Worm (Caenorhabditis elegans): ENCODE measurements around the gene R02D5.10.
A peak's percentile ranks its signal among the peaks of the same experiment; 100 is the strongest.

The R02D5.10 gene

DNA sequence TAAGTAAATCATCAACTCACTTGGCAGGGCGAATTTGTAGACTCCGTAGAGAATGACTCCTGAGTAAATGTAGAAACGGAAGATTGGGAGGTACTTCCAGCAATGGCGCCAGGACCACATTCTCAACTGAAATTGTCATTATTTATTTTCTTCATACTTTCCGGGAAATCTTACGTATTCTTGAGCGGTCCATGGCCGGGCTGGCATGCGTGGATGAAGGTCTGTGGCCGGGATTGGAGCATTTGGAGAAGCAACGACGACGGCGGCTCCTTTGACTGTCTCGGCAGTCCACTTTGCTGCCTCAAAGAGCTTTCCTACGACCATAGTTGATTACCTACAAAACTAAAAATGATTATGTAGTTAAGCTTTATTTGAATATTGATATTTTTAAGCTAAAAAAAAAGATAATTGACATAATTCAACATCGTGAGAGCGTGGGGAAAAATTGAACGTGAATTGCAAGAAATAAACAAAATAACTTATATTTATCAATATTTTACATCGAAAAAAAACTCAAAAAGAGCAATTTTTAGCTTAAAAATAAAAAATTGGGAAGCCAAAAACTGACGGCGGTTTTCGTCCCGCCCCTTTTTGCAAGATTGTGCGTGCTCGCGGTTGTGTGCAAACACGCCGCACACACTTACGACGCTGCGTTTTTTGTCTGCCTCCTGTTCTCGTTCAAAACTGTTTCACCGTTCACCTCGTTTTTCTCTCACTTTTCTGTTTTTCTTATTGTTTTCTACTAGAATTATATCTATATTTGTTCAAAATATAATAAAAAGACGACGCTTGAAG, 41.9 kb downstream of the R02D5.10 start, which contains the start of gene ril-1:
Gene ril-1 (minus strand): TSS at position 342 of the 795 bp plus-strand sequence.
- no peak for TF ChIP-seq bed-2 (GFP tag; IDR thresholded peaks at IDR 0.05)
- no peak for TF ChIP-seq cebp-2 (GFP tag; IDR thresholded peaks at IDR 0.05)
- no peak for TF ChIP-seq sea-2 (GFP tag; IDR thresholded peaks at IDR 0.05)
- 0 out of 2 replicates have a peak, but pooled peaks have one; percentile 24 for TF ChIP-seq rcor-1 (GFP tag; IDR thresholded peaks at IDR 0.05)
- peak; percentile 52; the same call in 1 of the 2 replicates for TF ChIP-seq lin-26 (GFP tag; IDR thresholded peaks at IDR 0.05)
- no peak for TF ChIP-seq aptf-3 (GFP tag; IDR thresholded peaks at IDR 0.05)
- TF ChIP-seq zim-3 (tag; optimal IDR thresholded peaks at IDR 0.05) = no peak
- no peak for TF ChIP-seq die-1 (tag; optimal IDR thresholded peaks at IDR 0.05)
- peak in 1 of 3 experiments; percentile 38 for TF ChIP-seq lin-35 (GFP tag; optimal IDR thresholded peaks at IDR 0.05)
- no peak for TF ChIP-seq rec-8 (tag; optimal IDR thresholded peaks at IDR 0.05)
- peak; percentile 46; the same call in 1 of the 2 replicates for TF ChIP-seq dox-1 (GFP tag; IDR thresholded peaks at IDR 0.05)
- no peak for TF ChIP-seq T26A5.8 (tag; optimal IDR thresholded peaks at IDR 0.05)
- TF ChIP-seq madf-6 (GFP tag; IDR thresholded peaks at IDR 0.05) = 0 out of 2 replicates have a peak, but pooled peaks have one; percentile 7
- TF ChIP-seq efl-1 (GFP tag; optimal IDR thresholded peaks at IDR 0.05) = no peak
- no peak for TF ChIP-seq lsl-1 (GFP tag; optimal IDR thresholded peaks at IDR 0.05)
- peak; percentile 81 for TF ChIP-seq attf-5 (GFP tag; optimal IDR thresholded peaks at IDR 0.05)
- TF ChIP-seq Y95B8A.8 (GFP tag; IDR thresholded peaks at IDR 0.05) = no peak
- no peak for TF ChIP-seq nhr-179 (tag; optimal IDR thresholded peaks at IDR 0.05)
- no peak for TF ChIP-seq bed-1 (GFP tag; IDR thresholded peaks at IDR 0.05)
- no peak for TF ChIP-seq ztf-22 (GFP tag; optimal IDR thresholded peaks at IDR 0.05)
- no peak for TF ChIP-seq repo-1 (tag; optimal IDR thresholded peaks at IDR 0.05)
- TF ChIP-seq somi-1 (GFP tag; optimal IDR thresholded peaks at IDR 0.05) = no peak
- peak; percentile 28 for TF ChIP-seq tbp1 (GFP tag; optimal IDR thresholded peaks at IDR 0.05)
- TF ChIP-seq nhr-120 (GFP tag; IDR thresholded peaks at IDR 0.05) = no peak
- no peak for TF ChIP-seq C17E4.6 (GFP tag; IDR thresholded peaks at IDR 0.05)
- no peak for TF ChIP-seq F55B11.4 (tag; optimal IDR thresholded peaks at IDR 0.05; ENCODE audit: borderline replicate concordance, insufficient read depth)
- TF ChIP-seq B0035.1 (tag; optimal IDR thresholded peaks at IDR 0.05) = no peak
- peak; percentile 60 for TF ChIP-seq nhr-80 (tag; optimal IDR thresholded peaks at IDR 0.05)
- no peak for TF ChIP-seq sptf-2 (GFP tag; optimal IDR thresholded peaks at IDR 0.05)
- no peak for TF ChIP-seq ceh-79 (tag; optimal IDR thresholded peaks at IDR 0.05)
- TF ChIP-seq B0019.2 (GFP tag; conservative IDR thresholded peaks at IDR 0.05) = no peak
- no peak for TF ChIP-seq madf-10 (tag; optimal IDR thresholded peaks at IDR 0.05)
- TF ChIP-seq nfyb-1 (GFP tag; IDR thresholded peaks at IDR 0.05) = peak; percentile 26; the same call in 1 of the 2 replicates
- no peak for TF ChIP-seq F49E8.2 (tag; optimal IDR thresholded peaks at IDR 0.05; ENCODE audit: insufficient read depth)
- no peak for TF ChIP-seq K12H6.12 (tag; optimal IDR thresholded peaks at IDR 0.05)
- no peak for TF ChIP-seq F52B5.7 (tag; optimal IDR thresholded peaks at IDR 0.05)
- no peak for TF ChIP-seq let-607 (tag; optimal IDR thresholded peaks at IDR 0.05)
- TF ChIP-seq fkh-3 (tag; optimal IDR thresholded peaks at IDR 0.05) = no peak
- no peak for TF ChIP-seq aptf-2 (GFP tag; conservative IDR thresholded peaks at IDR 0.05)
- TF ChIP-seq F57A8.1 (GFP tag; optimal IDR thresholded peaks at IDR 0.05) = no peak
- no peak for TF ChIP-seq F37B4.10 (GFP tag; IDR thresholded peaks at IDR 0.05)
- TF ChIP-seq ama-1 (optimal IDR thresholded peaks at IDR 0.05) = no peak
- no peak for TF ChIP-seq ama-1 (GFP tag; optimal IDR thresholded peaks at IDR 0.05)
- 0 out of 2 replicates have a peak, but pooled peaks have one; percentile 12 for TF ChIP-seq pbrm-1 (GFP tag; IDR thresholded peaks at IDR 0.05)
- no peak for TF ChIP-seq F22D6.2 (tag; optimal IDR thresholded peaks at IDR 0.05)
- TF ChIP-seq ztf-26 (tag; optimal IDR thresholded peaks at IDR 0.05) = no peak
- no peak for TF ChIP-seq F33H1.4 (GFP tag; IDR thresholded peaks at IDR 0.05)
- peak; percentile 27; the same call in 1 of the 2 replicates for TF ChIP-seq D2030.7 (GFP tag; IDR thresholded peaks at IDR 0.05)

All from whole organism, young adult.